Fruit fly (Drosophila melanogaster) Kc167 (cell line): ENCODE results near the gene cv-c.

Source experiments
- Sin3A ChIP-seq: fragments of >200 bp; optimal IDR thresholded peaks from 2 replicates; lab custom pipeline; 2018; ENCODE audit warnings: missing external identifiers
- psq ChIP-seq: fragments of >200 bp; optimal IDR thresholded peaks from 2 replicates; lab custom pipeline; 2017; ENCODE audit warnings: missing external identifiers

- TF ChIP-seq psq (no peak), Sin3A (lab: Kevin White, UChicago) (no peak)
These were observed 55.0 kb downstream of the cv-c start for dm6 chr3R:14426524-14426923.
